Fruit fly (Drosophila melanogaster) S2 (cell line): ENCODE data around the gene Ak3.

Source experiments
- CG8478 ChIP-seq: fragments of >200 bp; optimal IDR thresholded peaks from 2 replicates; lab custom pipeline; 2018
- CTCF ChIP-seq, 2 experiments: fragments of >200 bp; optimal IDR thresholded peaks; 2 replicates each; lab custom pipeline; 2018

DNA sequence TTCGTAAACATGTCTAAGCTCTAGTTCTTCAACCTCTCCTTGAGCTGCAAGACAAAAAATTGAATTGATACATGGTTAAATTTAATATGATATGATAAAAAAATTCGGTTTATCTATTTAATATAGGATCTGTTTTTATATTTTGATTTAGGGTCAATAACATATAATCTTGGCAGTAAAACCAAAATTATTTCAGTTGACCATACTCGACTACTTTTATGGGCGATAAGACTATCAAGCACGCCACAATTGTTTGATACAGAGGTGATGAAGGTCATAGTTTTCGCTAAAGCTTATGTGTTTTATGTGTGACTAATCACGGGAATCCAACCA, 1.1 kb downstream of the Ak3 start:
- TF ChIP-seq CTCF (optimal IDR thresholded peaks at IDR 0.05; lab: Kevin White, UChicago): no peak
- TF ChIP-seq CG8478 (lab: Kevin White, UChicago): no peak
